Worm (Caenorhabditis elegans): ENCODE data around the gene ugt-67.

- TF ChIP-seq nhr-76 (tag; optimal IDR thresholded peaks at IDR 0.05), result no peak
- TF ChIP-seq lir-3 (tag; optimal IDR thresholded peaks at IDR 0.05; ENCODE audit: poor library complexity), result no peak
- TF ChIP-seq pag-3 (tag; optimal IDR thresholded peaks at IDR 0.05; ENCODE audit: borderline replicate concordance, insufficient read depth), result no peak
- TF ChIP-seq nhr-28 (tag; optimal IDR thresholded peaks at IDR 0.05), result no peak
- TF ChIP-seq egl-27 (tag; optimal IDR thresholded peaks at IDR 0.05), result no peak
- no peak for TF ChIP-seq lin-13 (GFP tag; optimal IDR thresholded peaks at IDR 0.05)
- no peak for TF ChIP-seq ztf-11 (tag; optimal IDR thresholded peaks at IDR 0.05)
- no peak for TF ChIP-seq unc-62 (GFP tag; optimal IDR thresholded peaks at IDR 0.05)
- TF ChIP-seq unc-130 (tag; optimal IDR thresholded peaks at IDR 0.05), result no peak
- TF ChIP-seq fos-1 (tag; optimal IDR thresholded peaks at IDR 0.05), result no peak
- TF ChIP-seq lin-39 (tag; optimal IDR thresholded peaks at IDR 0.05), result no peak
Measured at ce11 chrV:4901074-4901473, at the start of gene ugt-67.

Data from whole organism, L1 larva.